Worm (Caenorhabditis elegans) whole organism, late embryonic: Measurements from ENCODE around the gene sqst-4.

Experiments
- C08G9.2 ChIP-seq: sonication (generic microtip); optimal IDR thresholded peaks from 2 replicates; lab custom pipeline; 2016; ENCODE audit warnings: mild to moderate bottlenecking, missing genetic modification characterization, moderate library complexity, missing compliant biosample characterization
- F13H6.1 ChIP-seq: sonication (generic microtip); optimal IDR thresholded peaks from 2 replicates; lab custom pipeline; 2016; ENCODE audit warnings: missing genetic modification characterization, missing compliant biosample characterization
- Y22D7AL.16 ChIP-seq: sonication (generic microtip); optimal IDR thresholded peaks from 2 replicates; lab custom pipeline; 2016; ENCODE audit warnings: missing genetic modification characterization, missing compliant biosample characterization
- ama-1 ChIP-seq: fragments of 150-350 bp; optimal IDR thresholded peaks from 2 replicates; lab custom pipeline; 2014
- ceh-14 ChIP-seq: sonication (generic microtip); optimal IDR thresholded peaks from 2 replicates; lab custom pipeline; 2016; ENCODE audit warnings: missing genotype, missing genetic modification characterization, missing compliant biosample characterization
- ceh-18 ChIP-seq: sonication (generic microtip); optimal IDR thresholded peaks from 2 replicates; lab custom pipeline; 2016; ENCODE audit warnings: missing genetic modification characterization, missing compliant biosample characterization
- ceh-19 ChIP-seq: fragments of 200-800 bp; sonication (Bioruptor generic); optimal IDR thresholded peaks from 2 replicates; lab custom pipeline; 2018; ENCODE audit warnings: mild to moderate bottlenecking, missing genetic modification characterization, missing compliant biosample characterization
- ceh-2 ChIP-seq: sonication (generic microtip); optimal IDR thresholded peaks from 2 replicates; lab custom pipeline; 2016; ENCODE audit warnings: missing genotype, missing genetic modification characterization, missing compliant biosample characterization
- ceh-22 ChIP-seq: sonication (generic microtip); optimal IDR thresholded peaks from 2 replicates; lab custom pipeline; 2017; ENCODE audit warnings: missing biosample characterization, missing genetic modification characterization
- ceh-24 ChIP-seq: sonication (generic microtip); optimal IDR thresholded peaks from 2 replicates; lab custom pipeline; 2016; ENCODE audit warnings: mild to moderate bottlenecking, missing genetic modification characterization, missing compliant biosample characterization
- ceh-30 ChIP-seq: fragments of 150-350 bp; optimal IDR thresholded peaks from 2 replicates; lab custom pipeline; 2014; ENCODE audit warnings: missing biosample characterization, missing genetic modification characterization
- ceh-34 ChIP-seq: sonication (generic microtip); optimal IDR thresholded peaks from 2 replicates; lab custom pipeline; 2016; ENCODE audit warnings: mild to moderate bottlenecking, missing genetic modification characterization, missing compliant biosample characterization
- ceh-48 ChIP-seq: sonication (generic microtip); optimal IDR thresholded peaks from 2 replicates; lab custom pipeline; 2016; ENCODE audit warnings: missing genetic modification characterization, inconsistent platforms, missing compliant biosample characterization
- dve-1 ChIP-seq: sonication (generic microtip); optimal IDR thresholded peaks from 2 replicates; lab custom pipeline; 2017; ENCODE audit warnings: antibody characterized with exemption, mild to moderate bottlenecking, missing genetic modification characterization, missing compliant biosample characterization
- elt-2 ChIP-seq: sonication (generic microtip); optimal IDR thresholded peaks from 2 replicates; lab custom pipeline; 2016; ENCODE audit warnings: missing genetic modification reagents, missing genetic modification characterization, missing compliant biosample characterization
- elt-4 ChIP-seq: sonication (generic microtip); optimal IDR thresholded peaks from 2 replicates; lab custom pipeline; 2016; ENCODE audit warnings: missing genetic modification characterization, missing compliant biosample characterization
- ets-4 ChIP-seq: sonication (generic microtip); optimal IDR thresholded peaks from 2 replicates; lab custom pipeline; 2016; ENCODE audit warnings: missing genetic modification characterization, missing compliant biosample characterization
- eyg-1 ChIP-seq: sonication (generic microtip); optimal IDR thresholded peaks from 2 replicates; lab custom pipeline; 2016; ENCODE audit warnings: missing genotype, missing genetic modification characterization, missing compliant biosample characterization
- fax-1 ChIP-seq: sonication (generic microtip); optimal IDR thresholded peaks from 2 replicates; lab custom pipeline; 2016; ENCODE audit warnings: missing genotype, missing genetic modification characterization, missing compliant biosample characterization
- hlh-8 ChIP-seq: sonication (generic microtip); optimal IDR thresholded peaks from 2 replicates; lab custom pipeline; 2016; ENCODE audit warnings: missing genotype, missing genetic modification characterization, missing compliant biosample characterization
- lim-6 ChIP-seq: sonication (generic microtip); optimal IDR thresholded peaks from 2 replicates; lab custom pipeline; 2016; ENCODE audit warnings: missing genetic modification characterization, missing compliant biosample characterization
- mec-3 ChIP-seq: sonication (generic microtip); optimal IDR thresholded peaks from 2 replicates; lab custom pipeline; 2016; ENCODE audit warnings: borderline replicate concordance, missing genetic modification characterization, missing compliant biosample characterization
- nfya-1 ChIP-seq: sonication (generic microtip); optimal IDR thresholded peaks from 2 replicates; lab custom pipeline; 2017; ENCODE audit warnings: missing genetic modification characterization, mild to moderate bottlenecking, missing compliant biosample characterization, antibody characterized with exemption, moderate library complexity
- nhr-11 ChIP-seq: fragments of 150-350 bp; optimal IDR thresholded peaks from 2 replicates; lab custom pipeline; 2014; ENCODE audit warnings: missing biosample characterization, missing genetic modification characterization
- npax-4 ChIP-seq: sonication (generic microtip); optimal IDR thresholded peaks from 2 replicates; lab custom pipeline; 2016; ENCODE audit warnings: missing genetic modification characterization, missing compliant biosample characterization
- pag-3 ChIP-seq: sonication (generic microtip); optimal IDR thresholded peaks from 2 replicates; lab custom pipeline; 2016; ENCODE audit warnings: missing compliant biosample characterization, missing genetic modification characterization, borderline replicate concordance
- pat-9 ChIP-seq: fragments of 200-800 bp; sonication (Bioruptor generic); optimal IDR thresholded peaks from 2 replicates; lab custom pipeline; 2018; ENCODE audit warnings: mild to moderate bottlenecking, missing genetic modification characterization, moderate library complexity, missing compliant biosample characterization
- pax-1 ChIP-seq: fragments of 150-350 bp; optimal IDR thresholded peaks from 2 replicates; lab custom pipeline; 2014; ENCODE audit warnings: missing biosample characterization, missing genetic modification characterization
- pha-4 ChIP-seq: fragments of 150-350 bp; optimal IDR thresholded peaks from 2 replicates; lab custom pipeline; 2018; ENCODE audit warnings: missing biosample characterization, missing genetic modification reagents, missing genetic modification characterization
- sox-2 ChIP-seq: fragments of 200-800 bp; sonication (Bioruptor generic); IDR thresholded peaks from 2 replicates; pipeline ENCODE4 v1.3.6; 2022; ENCODE audit warnings: missing genetic modification reagents, missing genetic modification characterization, missing compliant biosample characterization
- tbx-2 ChIP-seq: sonication (generic microtip); optimal IDR thresholded peaks from 2 replicates; lab custom pipeline; 2016; ENCODE audit warnings: missing genetic modification characterization, missing compliant biosample characterization
- tbx-7 ChIP-seq: sonication (generic microtip); optimal IDR thresholded peaks from 2 replicates; lab custom pipeline; 2016; ENCODE audit warnings: missing genotype, missing genetic modification characterization, missing compliant biosample characterization
- ttx-3 ChIP-seq: sonication (generic microtip); optimal IDR thresholded peaks from 2 replicates; lab custom pipeline; 2016; ENCODE audit warnings: missing genetic modification reagents, missing genetic modification characterization, missing compliant biosample characterization
- unc-3 ChIP-seq, 2 experiments: fragments of 200-800 bp in 1 of 2; sonication (Bioruptor generic) in 1 of 2; sonication (generic microtip) in 1 of 2; conservative IDR thresholded peaks in 1 of 2; optimal IDR thresholded peaks in 1 of 2; 2 replicates each; pipeline versions ENCODE4 v1.3.6 to Lab custom; 2016 to 2022; ENCODE audit warnings: missing compliant biosample characterization in 2 of 2, missing genetic modification characterization in 2 of 2, missing genetic modification reagents in 1 of 2
- unc-42 ChIP-seq: sonication (generic microtip); optimal IDR thresholded peaks from 2 replicates; lab custom pipeline; 2016; ENCODE audit warnings: missing genotype, missing genetic modification characterization, missing compliant biosample characterization
- unc-55 ChIP-seq: sonication (generic microtip); optimal IDR thresholded peaks from 2 replicates; lab custom pipeline; 2017; ENCODE audit warnings: missing biosample characterization, missing genetic modification reagents, missing genetic modification characterization

Gene sqst-4

ce11 chrV:16480919-16481630, 7.2 kb upstream of the sqst-4 start, which contains the start of the genes F57E7.4 and spig-6:
TSS of gene F57E7.4 (minus strand) at chrV:16481019.
TSS of gene spig-6 (plus strand) at chrV:16481580.
- TF ChIP-seq ceh-2 (tag; lab: Kevin White, UChicago) (no peak), unc-42 (tag; lab: Kevin White, UChicago) (no peak), lim-6 (tag; lab: Kevin White, UChicago) (no peak), nhr-11 (tag; lab: Kevin White, UChicago) (no peak), C08G9.2 (tag; lab: Kevin White, UChicago) (no peak), elt-2 (tag; lab: Kevin White, UChicago) (no peak), unc-55 (GFP tag; lab: Kevin White, UChicago) (no peak), F13H6.1 (no peak)

ce11 chrV:16483044-16483443, 5.2 kb upstream of the sqst-4 start, which contains the start of gene F57E7.2:
TSS of gene F57E7.2 (minus strand) at chrV:16483144.
- TF ChIP-seq pax-1 (tag; lab: Kevin White, UChicago) (no peak), ceh-22 (no peak), Y22D7AL.16 (no peak), dve-1 (tag; lab: Kevin White, UChicago) (no peak), ttx-3 (tag; lab: Kevin White, UChicago) (no peak), elt-4 (tag; lab: Kevin White, UChicago) (no peak), ceh-30 (tag; lab: Kevin White, UChicago) (no peak), hlh-8 (tag; lab: Kevin White, UChicago) (no peak), ceh-14 (tag; lab: Kevin White, UChicago) (no peak), npax-4 (tag; lab: Kevin White, UChicago) (no peak), nfya-1 (no peak), lim-6 (tag; lab: Kevin White, UChicago) (no peak), sox-2 (GFP tag; lab: Robert Waterston, UW) (no peak), ceh-48 (no peak), tbx-7 (tag; lab: Kevin White, UChicago) (no peak), C08G9.2 (tag; lab: Kevin White, UChicago) (no peak), ceh-34 (tag; lab: Kevin White, UChicago) (no peak)

- TF ChIP-seq ceh-24 (no peak), ceh-19 (no peak), pag-3 (tag; lab: Kevin White, UChicago) (no peak), mec-3 (tag; lab: Kevin White, UChicago) (no peak), elt-4 (tag; lab: Kevin White, UChicago) (no peak), nfya-1 (no peak), pat-9 (tag; lab: Kevin White, UChicago) (no peak), ama-1 (lab: Kevin White, UChicago) (no peak), pha-4 (tag; lab: Kevin White, UChicago) (no peak), lim-6 (tag; lab: Kevin White, UChicago) (no peak), unc-3 (GFP tag; conservative IDR thresholded peaks at IDR 0.05; lab: Robert Waterston, UW) (no peak), unc-3 (tag; optimal IDR thresholded peaks at IDR 0.05; lab: Kevin White, UChicago) (no peak), hlh-8 (tag; lab: Kevin White, UChicago) (no peak), ceh-18 (tag; lab: Kevin White, UChicago) (no peak), ceh-34 (tag; lab: Kevin White, UChicago) (no peak), tbx-2 (tag; lab: Kevin White, UChicago) (no peak), ets-4 (tag; lab: Kevin White, UChicago) (no peak), fax-1 (no peak), eyg-1 (tag; lab: Kevin White, UChicago) (no peak)
Observed at ce11 chrV:16483681-16484080, 4.6 kb upstream of the sqst-4 start, which contains the start of gene srh-139. TSS of gene srh-139 (plus strand) at chrV:16483981.
